Worm (Caenorhabditis elegans) whole organism, mixed stage, embryonic: ENCODE results near the gene R04F11.3.

Experiments
- lin-13 ChIP-seq: fragments of 150-350 bp; optimal IDR thresholded peaks from 2 replicates; lab custom pipeline; 2014; ENCODE audit warnings: missing biosample characterization, missing genetic modification characterization
- mep-1 ChIP-seq: fragments of 150-350 bp; optimal IDR thresholded peaks from 2 replicates; lab custom pipeline; 2017; ENCODE audit warnings: missing biosample characterization, missing genetic modification reagents, missing genetic modification characterization, inconsistent platforms
- nhr-237 ChIP-seq: fragments of 150-350 bp; optimal IDR thresholded peaks from 2 replicates; lab custom pipeline; 2014; ENCODE audit warnings: missing biosample characterization, missing genetic modification characterization
- pha-4 ChIP-seq: fragments of 150-350 bp; optimal IDR thresholded peaks from 2 replicates; lab custom pipeline; 2018; ENCODE audit warnings: missing biosample characterization, missing genetic modification reagents, missing genetic modification characterization
- snpc-4 ChIP-seq: fragments of 150-350 bp; optimal IDR thresholded peaks from 2 replicates; lab custom pipeline; 2014; ENCODE audit warnings: missing biosample characterization, missing genetic modification characterization
- unc-39 ChIP-seq: fragments of 150-350 bp; optimal IDR thresholded peaks from 2 replicates; lab custom pipeline; 2014; ENCODE audit warnings: missing biosample characterization, missing genetic modification characterization

DNA sequence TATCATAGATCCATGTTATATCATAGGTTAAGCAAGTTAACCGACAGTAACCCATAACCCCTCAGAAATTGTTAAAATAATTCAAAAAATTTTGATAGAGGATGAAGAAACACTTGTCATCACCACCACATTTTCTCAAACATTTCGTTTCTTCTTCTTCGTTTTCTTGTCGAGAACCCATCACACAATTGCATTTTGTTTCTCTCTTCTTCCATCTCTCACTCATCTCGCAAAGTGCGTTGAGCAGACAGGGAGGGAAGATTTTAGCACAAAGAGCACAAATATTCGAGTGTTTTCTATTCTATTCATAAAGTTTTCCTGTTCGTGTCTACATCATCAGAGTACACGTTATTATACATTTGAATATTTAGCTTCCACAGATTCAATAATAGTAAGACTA is 2.6 kb downstream of the R04F11.3 start:
- TF ChIP-seq snpc-4 (tag; lab: Kevin White, UChicago) = no peak
- TF ChIP-seq mep-1 (tag; lab: Kevin White, UChicago) = no peak
- no peak for TF ChIP-seq lin-13 (tag; lab: Kevin White, UChicago)
- TF ChIP-seq nhr-237 (tag; lab: Kevin White, UChicago) = no peak
- TF ChIP-seq unc-39 = no peak
- TF ChIP-seq pha-4 (tag; lab: Kevin White, UChicago) = no peak
